Worm (Caenorhabditis elegans) whole organism, midembryonic: ENCODE measurements around the gene F13B12.6.

Experiments used
- cog-1 ChIP-seq: sonication (generic microtip); optimal IDR thresholded peaks from 2 replicates; lab custom pipeline; 2016; ENCODE audit warnings: missing genetic modification characterization, missing compliant biosample characterization
- flt-1 ChIP-seq: fragments of 200-800 bp; sonication (Bioruptor generic); IDR thresholded peaks from 2 replicates; pipeline ENCODE4 v1.3.6; 2022; ENCODE audit warnings: missing genetic modification characterization, missing compliant biosample characterization
- klf-2 ChIP-seq: fragments of 200-800 bp; sonication (Bioruptor generic); conservative IDR thresholded peaks from 2 replicates; pipeline ENCODE4 v1.3.6; 2022; ENCODE audit warnings: missing genetic modification reagents, missing genetic modification characterization, missing compliant biosample characterization
- ref-1 ChIP-seq: fragments of 200-800 bp; sonication (Bioruptor generic); conservative IDR thresholded peaks from 2 replicates; pipeline ENCODE4 v1.3.6; 2022; ENCODE audit warnings: missing genetic modification reagents, missing genetic modification characterization, missing compliant biosample characterization
- tab-1 ChIP-seq: fragments of 200-800 bp; sonication (Bioruptor generic); IDR thresholded peaks from 2 replicates; pipeline ENCODE4 v1.3.6; 2022; ENCODE audit warnings: missing genetic modification characterization, missing compliant biosample characterization
- ztf-23 ChIP-seq: fragments of 200-800 bp; sonication (Bioruptor generic); IDR thresholded peaks from 2 replicates; pipeline ENCODE4 v1.3.6; 2022; ENCODE audit warnings: missing genetic modification reagents, missing genetic modification characterization, missing compliant biosample characterization

DNA sequence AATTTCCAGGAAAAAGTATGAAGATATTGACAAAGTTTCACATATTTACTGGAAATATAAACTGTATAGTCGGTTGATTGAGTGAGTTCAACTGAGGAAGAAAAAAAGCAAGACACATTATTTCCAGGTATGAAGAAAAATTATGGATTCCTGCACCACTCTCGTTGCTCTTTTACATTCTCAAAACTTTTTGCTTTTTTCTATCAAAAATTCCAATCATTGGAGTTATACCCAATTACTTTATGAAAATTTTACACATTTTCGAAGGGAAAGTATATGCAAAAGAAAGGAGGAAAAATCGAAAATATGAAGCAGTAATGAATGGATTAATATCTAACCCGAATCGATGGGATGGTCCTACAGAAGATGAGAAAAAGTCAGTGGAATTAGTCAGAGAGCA is 25.2 kb upstream of the F13B12.6 start:
- no peak for TF ChIP-seq ztf-23 (GFP tag; lab: Robert Waterston, UW)
- TF ChIP-seq cog-1: no peak
- TF ChIP-seq klf-2: no peak
- TF ChIP-seq ref-1 (GFP tag; lab: Robert Waterston, UW): no peak
- no peak for TF ChIP-seq flt-1 (GFP tag; lab: Robert Waterston, UW)
- no peak for TF ChIP-seq tab-1 (GFP tag; lab: Robert Waterston, UW)
